Worm (Caenorhabditis elegans) whole organism, L3 larva: Measurements from ENCODE around the gene F44E2.10.

ENCODE experiments used
- R02D3.7 ChIP-seq: fragments of 150-350 bp; optimal IDR thresholded peaks from 2 replicates; lab custom pipeline; 2014; ENCODE audit warnings: missing biosample characterization, missing genetic modification characterization
- ZK546.5 ChIP-seq: sonication (generic microtip); optimal IDR thresholded peaks from 2 replicates; lab custom pipeline; 2017; ENCODE audit warnings: missing biosample characterization, missing genetic modification characterization
- egl-27 ChIP-seq: sonication (generic microtip); optimal IDR thresholded peaks from 4 replicates; lab custom pipeline; 2017; ENCODE audit warnings: missing biosample characterization, missing genetic modification reagents, missing genetic modification characterization
- fos-1 ChIP-seq: fragments of 150-350 bp; optimal IDR thresholded peaks from 2 replicates; lab custom pipeline; 2014; ENCODE audit warnings: missing biosample characterization, missing genetic modification characterization
- nhr-12 ChIP-seq: fragments of 150-350 bp; optimal IDR thresholded peaks from 2 replicates; lab custom pipeline; 2014; ENCODE audit warnings: missing biosample characterization, missing genetic modification characterization
- pqm-1 ChIP-seq: fragments of 150-350 bp; optimal IDR thresholded peaks from 2 replicates; lab custom pipeline; 2017; ENCODE audit warnings: missing biosample characterization, missing genetic modification characterization, inconsistent platforms
- skn-1 ChIP-seq: fragments of 150-350 bp; optimal IDR thresholded peaks from 2 replicates; lab custom pipeline; 2014; ENCODE audit warnings: missing biosample characterization, missing genetic modification characterization
- unc-62 ChIP-seq: fragments of 150-350 bp; sonication (generic microtip); optimal IDR thresholded peaks from 4 replicates; lab custom pipeline; 2014; ENCODE audit warnings: missing biosample characterization, missing genetic modification reagents, missing genetic modification characterization
- zag-1 ChIP-seq: fragments of 150-350 bp; optimal IDR thresholded peaks from 2 replicates; lab custom pipeline; 2014; ENCODE audit warnings: missing biosample characterization, missing genetic modification characterization

DNA sequence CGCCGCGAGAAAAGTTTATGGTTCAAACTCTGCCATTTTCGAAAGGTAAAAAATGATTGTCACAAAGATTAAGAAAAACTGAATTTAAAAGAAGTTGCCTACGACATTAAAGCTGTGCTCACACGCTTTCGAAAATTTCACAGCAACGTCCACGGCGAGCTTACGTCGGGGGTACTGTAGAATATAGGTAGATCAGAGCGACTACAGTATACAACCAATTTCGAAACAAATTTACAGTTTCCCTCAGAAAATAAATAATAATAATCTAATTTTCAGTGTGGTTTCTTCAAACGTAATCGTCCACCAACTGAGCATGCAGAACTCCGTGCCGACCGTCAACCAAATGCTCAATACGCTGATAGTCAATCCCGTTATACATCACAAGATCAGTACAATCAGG lies 6.4 kb downstream of the F44E2.10 start:
- TF ChIP-seq skn-1 (no peak), ZK546.5 (tag; lab: Kevin White, UChicago) (no peak), unc-62 (GFP tag; lab: Kevin White, UChicago) (no peak), R02D3.7 (no peak), nhr-12 (tag; lab: Kevin White, UChicago) (no peak), fos-1 (tag; lab: Kevin White, UChicago) (no peak), egl-27 (tag; lab: Kevin White, UChicago) (no peak), pqm-1 (tag; lab: Kevin White, UChicago) (no peak), zag-1 (tag; lab: Kevin White, UChicago) (no peak)
